ENCODE assay signal across 1 fruit fly cellular context in the genomic region with DNA sequence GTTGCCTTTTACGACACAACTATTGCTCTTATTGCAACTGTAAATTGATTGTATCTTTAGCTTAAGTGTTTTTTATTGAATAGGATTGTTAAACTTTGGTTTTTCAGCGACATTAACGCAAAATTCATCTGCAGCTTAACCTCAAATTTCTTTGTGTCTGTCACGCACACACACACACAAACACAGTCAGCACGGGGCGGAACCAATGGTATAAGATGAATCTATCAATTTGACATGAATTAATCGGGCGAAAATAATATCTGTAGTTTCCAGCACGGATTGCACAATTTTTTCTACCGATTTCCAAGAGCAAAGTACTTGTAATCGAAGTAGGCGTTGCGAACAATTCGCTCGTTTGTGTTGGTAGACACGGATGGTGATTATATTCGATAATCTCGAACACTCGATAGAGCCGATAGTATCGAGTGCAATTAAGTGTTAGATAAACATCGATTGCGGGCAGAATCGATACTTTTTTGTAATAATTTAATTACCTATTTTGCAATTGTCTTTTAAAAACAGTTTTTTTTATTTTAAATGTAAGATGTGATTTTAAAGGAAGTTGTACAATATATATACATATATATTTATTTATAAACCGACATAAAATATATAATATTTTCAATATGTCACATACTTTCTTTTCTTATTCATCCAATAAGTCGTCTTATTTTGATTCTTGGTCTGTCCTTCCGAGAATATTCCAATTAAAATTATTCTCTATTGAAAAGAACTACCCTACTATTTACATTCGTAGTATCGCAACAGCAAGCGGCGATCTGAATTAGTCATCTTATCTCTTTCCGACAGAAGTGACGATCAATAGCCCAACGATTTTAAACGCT.
A peak's percentile ranks its signal among the peaks of the same experiment; 100 is the strongest.
TF ChIP-seq lines count a peak whose summit lies in the region.

TSS of gene PRL-1 (minus strand) at position 380 of the 845 bp plus-strand sequence.
TSS of gene EndoGI (plus strand) at position 462 of the 845 bp plus-strand sequence.

TF ChIP-seq in whole organism, embryonic, 481 proteins besides CTCF, POLR2A, EP300 and RAD21 (continued from another document and continues in another):
- TF ChIP-seq Eip74EF (GFP tag; optimal IDR thresholded peaks at IDR 0.05; lab: Kevin White, UChicago) (peak in 1 of 2 experiments; percentile 79), CG2199 (GFP tag; IDR thresholded peaks at IDR 0.05; lab: Robert Waterston, UW) (peak; percentile 12; the same call in 1 of the 3 replicates), CG14667 (GFP tag; IDR thresholded peaks at IDR 0.05; lab: Robert Waterston, UW) (no peak), tna (GFP tag; IDR thresholded peaks at IDR 0.05; lab: Robert Waterston, UW; ENCODE audit: partially characterized antibody) (peak; percentile 100), bigmax (GFP tag; optimal IDR thresholded peaks at IDR 0.05; lab: Kevin White, UChicago) (peak; percentile 98), unpg (GFP tag; optimal IDR thresholded peaks at IDR 0.05; lab: Kevin White, UChicago) (peak; percentile 90), HLHmδ (GFP tag; optimal IDR thresholded peaks at IDR 0.05; lab: Kevin White, UChicago) (peak; percentile 44), CG31441 (GFP tag; IDR thresholded peaks at IDR 0.05; lab: Robert Waterston, UW) (peak; percentile 86), CG8478 (optimal IDR thresholded peaks at IDR 0.05; lab: Kevin White, UChicago) (peak; percentile 77), CG13287 (GFP tag; IDR thresholded peaks at IDR 0.05; lab: Robert Waterston, UW; ENCODE audit: partially characterized antibody) (peak; percentile 92), sd (tag; optimal IDR thresholded peaks at IDR 0.05; lab: Kevin White, UChicago) (peak; percentile 48), ind (GFP tag; optimal IDR thresholded peaks at IDR 0.05; lab: Kevin White, UChicago) (peak; percentile 53), CG32532 (GFP tag; IDR thresholded peaks at IDR 0.05; lab: Robert Waterston, UW) (peak; percentile 91), bowl (GFP tag; IDR thresholded peaks at IDR 0.05; lab: Robert Waterston, UW) (no peak; the same call in 1 of the 2 replicates), CG9876 (GFP tag; optimal IDR thresholded peaks at IDR 0.05; lab: Kevin White, UChicago) (no peak), zen2 (GFP tag; IDR thresholded peaks at IDR 0.05; lab: Robert Waterston, UW; ENCODE audit: partially characterized antibody) (peak; percentile 95; the same call in 2 of the 3 replicates), CG17359 (tag; optimal IDR thresholded peaks at IDR 0.05; lab: Kevin White, UChicago) (peak; percentile 68), Sry-δ (GFP tag; optimal IDR thresholded peaks at IDR 0.05; lab: Kevin White, UChicago) (peak; percentile 82), CG13296 (GFP tag; optimal IDR thresholded peaks at IDR 0.05; lab: Kevin White, UChicago) (peak; percentile 88), hbn (GFP tag; IDR thresholded peaks at IDR 0.05; lab: Robert Waterston, UW; ENCODE audit: partially characterized antibody) (peak; percentile 98), CG9932 (GFP tag; IDR thresholded peaks at IDR 0.05; lab: Robert Waterston, UW) (peak; percentile 80; the same call in 1 of the 2 replicates), cad (GFP tag; optimal IDR thresholded peaks at IDR 0.05; lab: Kevin White, UChicago) (no peak), Dref (GFP tag; IDR thresholded peaks at IDR 0.05; lab: Robert Waterston, UW) (peak; percentile 100), MTF-1 (GFP tag; optimal IDR thresholded peaks at IDR 0.05; lab: Kevin White, UChicago; ENCODE audit: borderline replicate concordance) (no peak), CG8089 (GFP tag; optimal IDR thresholded peaks at IDR 0.05; lab: Kevin White, UChicago) (no peak), CG4328 (GFP tag; optimal IDR thresholded peaks at IDR 0.05; lab: Kevin White, UChicago) (peak; percentile 71), unc-4 (GFP tag; IDR thresholded peaks at IDR 0.05; lab: Robert Waterston, UW; ENCODE audit: partially characterized antibody) (peak; percentile 98), CG4424 (GFP tag; optimal IDR thresholded peaks at IDR 0.05; lab: Kevin White, UChicago) (peak; percentile 63), CG15011 (GFP tag; optimal IDR thresholded peaks at IDR 0.05; lab: Kevin White, UChicago) (no peak), mld (GFP tag; IDR thresholded peaks at IDR 0.05; lab: Robert Waterston, UW; ENCODE audit: partially characterized antibody) (peak; percentile 99), cwo (GFP tag; optimal IDR thresholded peaks at IDR 0.05; lab: Kevin White, UChicago) (peak; percentile 70), CG11723 (GFP tag; optimal IDR thresholded peaks at IDR 0.05; lab: Kevin White, UChicago) (no peak), lilli (GFP tag; optimal IDR thresholded peaks at IDR 0.05; lab: Kevin White, UChicago) (peak; percentile 27), ewg (GFP tag; optimal IDR thresholded peaks at IDR 0.05; lab: Kevin White, UChicago) (peak; percentile 33), Mrtf (GFP tag; IDR thresholded peaks at IDR 0.05; lab: Robert Waterston, UW) (no peak), tx (GFP tag; optimal IDR thresholded peaks at IDR 0.05; lab: Kevin White, UChicago) (no peak), org-1 (GFP tag; optimal IDR thresholded peaks at IDR 0.05; lab: Kevin White, UChicago) (no peak), CG18599 (GFP tag; optimal IDR thresholded peaks at IDR 0.05; lab: Kevin White, UChicago) (peak; percentile 79), CG2712 (tag; optimal IDR thresholded peaks at IDR 0.05; lab: Kevin White, UChicago) (peak; percentile 86), yki (optimal IDR thresholded peaks at IDR 0.05; lab: Kevin White, UChicago) (no peak), amos (GFP tag; IDR thresholded peaks at IDR 0.05; lab: Robert Waterston, UW; ENCODE audit: partially characterized antibody) (peak; percentile 100), Aef1 (GFP tag; IDR thresholded peaks at IDR 0.05; lab: Robert Waterston, UW) (no peak; the same call in 2 of the 3 replicates), CG12219 (GFP tag; optimal IDR thresholded peaks at IDR 0.05; lab: Kevin White, UChicago) (no peak), H15 (GFP tag; IDR thresholded peaks at IDR 0.05; lab: Robert Waterston, UW) (no peak), croc (GFP tag; conservative IDR thresholded peaks at IDR 0.05; lab: Robert Waterston, UW) (no peak), CG7745 (tag; optimal IDR thresholded peaks at IDR 0.05; lab: Kevin White, UChicago) (no peak), cato (GFP tag; optimal IDR thresholded peaks at IDR 0.05; lab: Kevin White, UChicago; ENCODE audit: borderline replicate concordance) (peak; percentile 17), crp (GFP tag; optimal IDR thresholded peaks at IDR 0.05; lab: Kevin White, UChicago) (peak in 1 of 2 experiments; percentile 62), CG16813 (GFP tag; IDR thresholded peaks at IDR 0.05; lab: Robert Waterston, UW; ENCODE audit: partially characterized antibody) (peak; percentile 100), CG6765 (GFP tag; optimal IDR thresholded peaks at IDR 0.05; lab: Kevin White, UChicago) (peak; percentile 59), ase (GFP tag; IDR thresholded peaks at IDR 0.05; lab: Robert Waterston, UW) (peak; percentile 39; the same call in 1 of the 3 replicates), kah (GFP tag; optimal IDR thresholded peaks at IDR 0.05; lab: Kevin White, UChicago) (peak; percentile 48), Hand (GFP tag; optimal IDR thresholded peaks at IDR 0.05; lab: Kevin White, UChicago) (peak; percentile 29), al (GFP tag; IDR thresholded peaks at IDR 0.05; lab: Robert Waterston, UW) (peak; percentile 74; the same call in 1 of the 2 replicates), ranshi (GFP tag; IDR thresholded peaks at IDR 0.05; lab: Robert Waterston, UW) (peak; percentile 78; the same call in 1 of the 2 replicates), PHDP (tag; optimal IDR thresholded peaks at IDR 0.05; lab: Kevin White, UChicago) (peak; percentile 94), CG13624 (GFP tag; optimal IDR thresholded peaks at IDR 0.05; lab: Kevin White, UChicago) (no peak), CG15514 (GFP tag; optimal IDR thresholded peaks at IDR 0.05; lab: Kevin White, UChicago) (peak; percentile 74), cas (GFP tag; IDR thresholded peaks at IDR 0.05; lab: Robert Waterston, UW) (0 out of 2 replicates have a peak, but pooled peaks have one; percentile 44), wor (GFP tag; IDR thresholded peaks at IDR 0.05; lab: Robert Waterston, UW) (no peak), jigr1 (GFP tag; IDR thresholded peaks at IDR 0.05; lab: Robert Waterston, UW) (no peak), wdn (GFP tag; IDR thresholded peaks at IDR 0.05; lab: Robert Waterston, UW) (peak; percentile 71), CG10274 (GFP tag; optimal IDR thresholded peaks at IDR 0.05; lab: Kevin White, UChicago) (no peak), CG4730 (GFP tag; IDR thresholded peaks at IDR 0.05; lab: Robert Waterston, UW) (peak; percentile 56; the same call in 1 of the 2 replicates), Hsf (GFP tag; optimal IDR thresholded peaks at IDR 0.05; lab: Kevin White, UChicago) (peak; percentile 29), CG12659 (GFP tag; optimal IDR thresholded peaks at IDR 0.05; lab: Kevin White, UChicago) (peak; percentile 90), CG15073 (GFP tag; optimal IDR thresholded peaks at IDR 0.05; lab: Kevin White, UChicago) (no peak), chinmo (GFP tag; IDR thresholded peaks at IDR 0.05; lab: Robert Waterston, UW; ENCODE audit: partially characterized antibody) (peak; percentile 99), cg (GFP tag; optimal IDR thresholded peaks at IDR 0.05; lab: Kevin White, UChicago) (peak; percentile 96), sisA (GFP tag; IDR thresholded peaks at IDR 0.05; lab: Robert Waterston, UW) (no peak), Adf1 (GFP tag; IDR thresholded peaks at IDR 0.05; lab: Robert Waterston, UW) (peak; percentile 38; the same call in 1 of the 2 replicates), BtbVII (GFP tag; optimal IDR thresholded peaks at IDR 0.05; lab: Kevin White, UChicago) (peak; percentile 56), CG6791 (GFP tag; IDR thresholded peaks at IDR 0.05; lab: Robert Waterston, UW; ENCODE audit: partially characterized antibody) (peak; percentile 100), sens-2 (GFP tag; IDR thresholded peaks at IDR 0.05; lab: Robert Waterston, UW) (peak; percentile 57; the same call in 1 of the 2 replicates), Rfx (GFP tag; IDR thresholded peaks at IDR 0.05; lab: Robert Waterston, UW) (peak; percentile 76), CG4360 (GFP tag; IDR thresholded peaks at IDR 0.05; lab: Robert Waterston, UW) (peak; percentile 39; the same call in 1 of the 2 replicates), Dp (GFP tag; optimal IDR thresholded peaks at IDR 0.05; lab: Kevin White, UChicago) (peak; percentile 48), CG3281 (GFP tag; optimal IDR thresholded peaks at IDR 0.05; lab: Kevin White, UChicago) (peak; percentile 77), CG10979 (tag; optimal IDR thresholded peaks at IDR 0.05; lab: Kevin White, UChicago) (peak; percentile 72), danr (GFP tag; IDR thresholded peaks at IDR 0.05; lab: Robert Waterston, UW) (no peak), ssp (GFP tag; IDR thresholded peaks at IDR 0.05; lab: Robert Waterston, UW) (no peak), CG34422 (GFP tag; IDR thresholded peaks at IDR 0.05; lab: Robert Waterston, UW) (peak; percentile 47; the same call in 1 of the 3 replicates), CG6689 (GFP tag; IDR thresholded peaks at IDR 0.05; lab: Robert Waterston, UW) (peak; percentile 83; the same call in 1 of the 2 replicates), CG17829 (tag; optimal IDR thresholded peaks at IDR 0.05; lab: Kevin White, UChicago) (peak; percentile 91), C15 (GFP tag; IDR thresholded peaks at IDR 0.05; lab: Robert Waterston, UW) (0 out of 3 replicates have a peak, but pooled peaks have one; percentile 65), Atf3 (GFP tag; optimal IDR thresholded peaks at IDR 0.05; lab: Kevin White, UChicago) (no peak), Bteb2 (GFP tag; optimal IDR thresholded peaks at IDR 0.05; lab: Kevin White, UChicago) (no peak), CkIIα-i1 (GFP tag; IDR thresholded peaks at IDR 0.05; lab: Robert Waterston, UW) (no peak), scrt (GFP tag; optimal IDR thresholded peaks at IDR 0.05; lab: Kevin White, UChicago) (peak; percentile 44), fru (optimal IDR thresholded peaks at IDR 0.05; lab: Kevin White, UChicago) (no peak), Elba2 (GFP tag; optimal IDR thresholded peaks at IDR 0.05; lab: Kevin White, UChicago) (peak; percentile 44), CG11085 (GFP tag; IDR thresholded peaks at IDR 0.05; lab: Robert Waterston, UW) (no peak; the same call in 1 of the 2 replicates), CG8388 (GFP tag; optimal IDR thresholded peaks at IDR 0.05; lab: Kevin White, UChicago) (peak; percentile 77), Deaf1 (tag; optimal IDR thresholded peaks at IDR 0.05; lab: Kevin White, UChicago) (peak; percentile 62), Dip3 (GFP tag; optimal IDR thresholded peaks at IDR 0.05; lab: Kevin White, UChicago) (peak; percentile 25), pita (GFP tag; optimal IDR thresholded peaks at IDR 0.05; lab: Kevin White, UChicago) (no peak), CG18764 (GFP tag; optimal IDR thresholded peaks at IDR 0.05; lab: Kevin White, UChicago) (peak; percentile 40), CG15601 (tag; optimal IDR thresholded peaks at IDR 0.05; lab: Kevin White, UChicago) (peak; percentile 76), lmd (GFP tag; IDR thresholded peaks at IDR 0.05; lab: Robert Waterston, UW) (no peak), CG3407 (GFP tag; optimal IDR thresholded peaks at IDR 0.05; lab: Kevin White, UChicago) (peak; percentile 21), Myb (GFP tag; optimal IDR thresholded peaks at IDR 0.05; lab: Kevin White, UChicago) (peak; percentile 41), Camta (GFP tag; optimal IDR thresholded peaks at IDR 0.05; lab: Kevin White, UChicago) (peak; percentile 28), Ets65A (GFP tag; lab: Kevin White, UChicago) (peak; percentile 66), lola (GFP tag; optimal IDR thresholded peaks at IDR 0.05; lab: Kevin White, UChicago) (peak in 1 of 3 experiments; percentile 54), CG12299 (tag; optimal IDR thresholded peaks at IDR 0.05; lab: Kevin White, UChicago) (peak; percentile 78), CG1529 (GFP tag; optimal IDR thresholded peaks at IDR 0.05; lab: Kevin White, UChicago) (peak; percentile 4), CG14441 (GFP tag; IDR thresholded peaks at IDR 0.05; lab: Robert Waterston, UW) (peak; percentile 59; the same call in 1 of the 2 replicates), Gsc (GFP tag; IDR thresholded peaks at IDR 0.05; lab: Robert Waterston, UW) (no peak), her (GFP tag; optimal IDR thresholded peaks at IDR 0.05; lab: Kevin White, UChicago) (no peak), pho (GFP tag; optimal IDR thresholded peaks at IDR 0.05; lab: Kevin White, UChicago) (peak; percentile 48), gce (GFP tag; IDR thresholded peaks at IDR 0.05; lab: Robert Waterston, UW) (peak; percentile 73; the same call in 1 of the 3 replicates), so (GFP tag; IDR thresholded peaks at IDR 0.05; lab: Robert Waterston, UW) (peak; percentile 79), CG12104 (GFP tag; optimal IDR thresholded peaks at IDR 0.05; lab: Kevin White, UChicago) (peak; percentile 74), Ada2b (GFP tag; IDR thresholded peaks at IDR 0.05; lab: Robert Waterston, UW) (peak; percentile 50; the same call in 1 of the 2 replicates), sna (GFP tag; IDR thresholded peaks at IDR 0.05; lab: Robert Waterston, UW; ENCODE audit: partially characterized antibody) (peak; percentile 97)
